Worm (Caenorhabditis elegans): ENCODE results near the gene Y40A1A.3.

- TF ChIP-seq nhr-12 (tag; optimal IDR thresholded peaks at IDR 0.05) (no peak), unc-62 (GFP tag; optimal IDR thresholded peaks at IDR 0.05) (no peak), ztf-4 (tag; optimal IDR thresholded peaks at IDR 0.05) (no peak), fkh-10 (GFP tag; optimal IDR thresholded peaks at IDR 0.05) (no peak), jun-1 (tag; optimal IDR thresholded peaks at IDR 0.05) (no peak), nhr-11 (tag; optimal IDR thresholded peaks at IDR 0.05) (no peak), ceh-16 (tag; optimal IDR thresholded peaks at IDR 0.05) (no peak), snpc-4 (tag; optimal IDR thresholded peaks at IDR 0.05) (no peak), ceh-82 (tag; optimal IDR thresholded peaks at IDR 0.05) (no peak), elt-3 (tag; optimal IDR thresholded peaks at IDR 0.05) (no peak), nhr-23 (tag; optimal IDR thresholded peaks at IDR 0.05) (no peak), pha-4 (tag; optimal IDR thresholded peaks at IDR 0.05) (no peak), pqm-1 (tag; optimal IDR thresholded peaks at IDR 0.05) (no peak)
Measured at ce11 chrX:2018848-2019247, 21.0 kb upstream of the Y40A1A.3 start, which contains the start of gene Y102A11A.3.

Data from whole organism, L3 larva.